Fruit fly (Drosophila melanogaster) whole organism, prepupa: Measurements from ENCODE around the gene CG8138.
A peak's percentile ranks its signal among the peaks of the same experiment; 100 is the strongest.

Source experiments
- Blimp-1 ChIP-seq: fragments of 200-800 bp; sonication (Bioruptor generic); optimal IDR thresholded peaks from 3 replicates; lab custom pipeline; 2017; ENCODE audit warnings: missing biosample characterization, missing genetic modification characterization, mild to moderate bottlenecking, moderate library complexity, missing genetic modification reagents
- CG10631 ChIP-seq: fragments of 200-800 bp; sonication (Bioruptor generic); optimal IDR thresholded peaks from 2 replicates; lab custom pipeline; 2016; ENCODE audit warnings: missing biosample characterization, missing genetic modification characterization
- CG10669 ChIP-seq: fragments of 200-800 bp; sonication (Bioruptor generic); optimal IDR thresholded peaks from 3 replicates; lab custom pipeline; 2018; ENCODE audit warnings: missing biosample characterization, mild to moderate bottlenecking, missing genetic modification characterization, moderate library complexity
- CG11762 ChIP-seq: fragments of 200-800 bp; sonication (Bioruptor generic); optimal IDR thresholded peaks from 3 replicates; lab custom pipeline; 2016; ENCODE audit warnings: missing biosample characterization, missing genetic modification characterization; ENCODE audit not compliant: insufficient read depth
- CG11902 ChIP-seq: fragments of 200-800 bp; sonication (Bioruptor generic); optimal IDR thresholded peaks from 3 replicates; lab custom pipeline; 2016; ENCODE audit warnings: missing biosample characterization, missing genetic modification characterization
- CG15336 ChIP-seq: fragments of 200-800 bp; sonication (Bioruptor generic); IDR thresholded peaks from 2 replicates; pipeline ENCODE4 v1.3.6; 2022; ENCODE audit warnings: missing biosample characterization, missing genetic modification characterization
- CG1621 ChIP-seq: fragments of 200-800 bp; sonication (Bioruptor generic); optimal IDR thresholded peaks from 3 replicates; lab custom pipeline; 2018; ENCODE audit warnings: missing biosample characterization, mild to moderate bottlenecking, missing genetic modification characterization
- CG16779 ChIP-seq: fragments of 200-800 bp; sonication (Bioruptor generic); optimal IDR thresholded peaks from 3 replicates; lab custom pipeline; 2017; ENCODE audit warnings: missing biosample characterization, mild to moderate bottlenecking, missing genetic modification characterization
- CG3032 ChIP-seq: fragments of 200-800 bp; optimal IDR thresholded peaks from 2 replicates; lab custom pipeline; 2019; ENCODE audit warnings: missing biosample characterization, mild to moderate bottlenecking, missing genetic modification characterization, moderate library complexity
- CG31627 ChIP-seq: fragments of 200-800 bp; sonication (Bioruptor generic); optimal IDR thresholded peaks from 3 replicates; lab custom pipeline; 2016; ENCODE audit warnings: missing biosample characterization, missing genetic modification characterization
- CG34406 ChIP-seq: fragments of 200-800 bp; sonication (Bioruptor generic); optimal IDR thresholded peaks from 3 replicates; lab custom pipeline; 2016; ENCODE audit warnings: missing biosample characterization, missing genetic modification characterization
- CG4318 ChIP-seq: fragments of 200-800 bp; sonication (Bioruptor generic); optimal IDR thresholded peaks from 3 replicates; lab custom pipeline; 2017; ENCODE audit warnings: missing biosample characterization, mild to moderate bottlenecking, missing genetic modification characterization
- CG6276 ChIP-seq: fragments of 200-800 bp; sonication (Bioruptor generic); optimal IDR thresholded peaks from 2 replicates; lab custom pipeline; 2017; ENCODE audit warnings: missing biosample characterization, mild to moderate bottlenecking, missing genetic modification characterization
- CG6792 ChIP-seq: fragments of 200-800 bp; sonication (Bioruptor generic); optimal IDR thresholded peaks from 3 replicates; lab custom pipeline; 2016; ENCODE audit warnings: missing biosample characterization, missing genetic modification characterization
- CG6808 ChIP-seq: fragments of 200-800 bp; sonication (Bioruptor generic); optimal IDR thresholded peaks from 3 replicates; lab custom pipeline; 2017; ENCODE audit warnings: missing biosample characterization, missing genetic modification characterization, mild to moderate bottlenecking, moderate library complexity, missing genetic modification reagents
- CG6854 ChIP-seq: fragments of 200-800 bp; sonication (Bioruptor generic); optimal IDR thresholded peaks from 2 replicates; lab custom pipeline; 2017; ENCODE audit warnings: missing biosample characterization, mild to moderate bottlenecking, missing genetic modification characterization
- CG7368 ChIP-seq: fragments of 200-800 bp; sonication (Bioruptor generic); optimal IDR thresholded peaks from 3 replicates; lab custom pipeline; 2016; ENCODE audit warnings: missing biosample characterization, missing genetic modification characterization
- CG8119 ChIP-seq: fragments of 200-800 bp; sonication (Bioruptor generic); IDR thresholded peaks from 3 replicates; pipeline ENCODE4 v1.3.6; 2022; ENCODE audit warnings: missing biosample characterization, missing genetic modification characterization
- CG8319 ChIP-seq: fragments of 200-800 bp; sonication (Bioruptor generic); optimal IDR thresholded peaks from 3 replicates; lab custom pipeline; 2016; ENCODE audit warnings: missing biosample characterization, missing genetic modification characterization
- CG9139 ChIP-seq: fragments of 200-800 bp; sonication (Bioruptor generic); optimal IDR thresholded peaks from 3 replicates; lab custom pipeline; 2017; ENCODE audit warnings: missing biosample characterization, mild to moderate bottlenecking, missing genetic modification characterization
- Eip75B ChIP-seq: fragments of 200-800 bp; sonication (Bioruptor generic); optimal IDR thresholded peaks from 3 replicates; lab custom pipeline; 2016; ENCODE audit warnings: missing biosample characterization, missing genetic modification characterization
- Eip78C ChIP-seq: fragments of 200-800 bp; sonication (Bioruptor generic); peaks from one replicate; lab custom pipeline; 2016; ENCODE audit warnings: missing biosample characterization, missing genetic modification characterization
- Eip93F ChIP-seq: fragments of 200-800 bp; sonication (Bioruptor generic); optimal IDR thresholded peaks from 2 replicates; lab custom pipeline; 2016; ENCODE audit warnings: missing biosample characterization, mild to moderate bottlenecking, missing genetic modification characterization
- Ets21C ChIP-seq: fragments of 200-800 bp; sonication (Bioruptor generic); optimal IDR thresholded peaks from 3 replicates; lab custom pipeline; 2016; ENCODE audit warnings: missing biosample characterization, missing genetic modification characterization
- Ets96B ChIP-seq: fragments of 200-800 bp; optimal IDR thresholded peaks from 2 replicates; lab custom pipeline; 2019; ENCODE audit warnings: missing biosample characterization, mild to moderate bottlenecking, missing genetic modification characterization, moderate library complexity
- Gug ChIP-seq: fragments of 200-800 bp; sonication (Bioruptor generic); IDR thresholded peaks from 2 replicates; pipeline ENCODE4 v1.3.6; 2022; ENCODE audit warnings: missing biosample characterization, missing genetic modification characterization
- Hr38 ChIP-seq: sonication (Bioruptor generic); optimal IDR thresholded peaks from 2 replicates; lab custom pipeline; 2016; ENCODE audit warnings: missing biosample characterization, missing genetic modification characterization
- Hr39 ChIP-seq: fragments of 200-800 bp; sonication (Bioruptor generic); optimal IDR thresholded peaks from 2 replicates; lab custom pipeline; 2016; ENCODE audit warnings: missing biosample characterization, missing genetic modification characterization
- Hr4 ChIP-seq: fragments of 200-800 bp; sonication (Bioruptor generic); optimal IDR thresholded peaks from 3 replicates; lab custom pipeline; 2016; ENCODE audit warnings: missing biosample characterization, missing genetic modification characterization
- Lpt ChIP-seq: fragments of 200-800 bp; sonication (Bioruptor generic); optimal IDR thresholded peaks from 3 replicates; lab custom pipeline; 2016; ENCODE audit warnings: missing biosample characterization, missing genetic modification characterization
- Met ChIP-seq: fragments of 200-800 bp; sonication (Bioruptor generic); optimal IDR thresholded peaks from 3 replicates; lab custom pipeline; 2016; ENCODE audit warnings: missing biosample characterization, missing genetic modification characterization
- OdsH ChIP-seq: fragments of 200-800 bp; sonication (Bioruptor generic); optimal IDR thresholded peaks from 3 replicates; lab custom pipeline; 2016; ENCODE audit warnings: missing biosample characterization, missing genetic modification characterization
- Sox102F ChIP-seq: fragments of 200-800 bp; sonication (Bioruptor generic); optimal IDR thresholded peaks from 2 replicates; lab custom pipeline; 2016; ENCODE audit warnings: missing biosample characterization, mild to moderate bottlenecking, missing genetic modification characterization
- Sox14 ChIP-seq: fragments of 200-800 bp; sonication (Bioruptor generic); optimal IDR thresholded peaks from 3 replicates; lab custom pipeline; 2016; ENCODE audit warnings: missing biosample characterization, missing genetic modification characterization
- Sox15 ChIP-seq: fragments of 200-800 bp; sonication (Bioruptor generic); optimal IDR thresholded peaks from 3 replicates; lab custom pipeline; 2016; ENCODE audit warnings: missing biosample characterization, missing genetic modification characterization
- achi ChIP-seq: fragments of 200-800 bp; sonication (Bioruptor generic); optimal IDR thresholded peaks from 3 replicates; lab custom pipeline; 2016; ENCODE audit warnings: missing biosample characterization, missing genetic modification characterization
- acj6 ChIP-seq: fragments of 200-800 bp; sonication (Bioruptor generic); optimal IDR thresholded peaks from 3 replicates; lab custom pipeline; 2016; ENCODE audit warnings: missing biosample characterization, missing genetic modification characterization
- cyc ChIP-seq: fragments of 200-800 bp; sonication (Bioruptor generic); optimal IDR thresholded peaks from 3 replicates; lab custom pipeline; 2016; ENCODE audit warnings: missing biosample characterization, missing genetic modification characterization
- dac ChIP-seq: fragments of 200-800 bp; sonication (Bioruptor generic); optimal IDR thresholded peaks from 2 replicates; lab custom pipeline; 2017; ENCODE audit warnings: missing biosample characterization, mild to moderate bottlenecking, missing genetic modification characterization
- dsx ChIP-seq: fragments of 200-800 bp; optimal IDR thresholded peaks from 3 replicates; lab custom pipeline; 2019; ENCODE audit warnings: missing biosample characterization, mild to moderate bottlenecking, missing genetic modification characterization, moderate library complexity; ENCODE audit not compliant: poor library complexity, severe bottlenecking
- eg ChIP-seq: fragments of 200-800 bp; sonication (Bioruptor generic); IDR thresholded peaks from 3 replicates; pipeline ENCODE4 v1.3.6; 2022; ENCODE audit warnings: missing biosample characterization, missing genetic modification characterization
- esn ChIP-seq: fragments of 200-800 bp; sonication (Bioruptor generic); optimal IDR thresholded peaks from 2 replicates; lab custom pipeline; 2016; ENCODE audit warnings: missing biosample characterization, mild to moderate bottlenecking, missing genetic modification characterization, moderate library complexity
- fd59A ChIP-seq: fragments of 200-800 bp; sonication (Bioruptor generic); optimal IDR thresholded peaks from 2 replicates; lab custom pipeline; 2017; ENCODE audit warnings: missing biosample characterization, mild to moderate bottlenecking, missing genetic modification characterization, missing genetic modification reagents
- fkh ChIP-seq: fragments of 200-800 bp; sonication (Bioruptor generic); optimal IDR thresholded peaks from 3 replicates; lab custom pipeline; 2017; ENCODE audit warnings: missing biosample characterization, mild to moderate bottlenecking, missing genetic modification characterization, moderate library complexity
- lz ChIP-seq: fragments of 200-800 bp; sonication (Bioruptor generic); optimal IDR thresholded peaks from 3 replicates; lab custom pipeline; 2016; ENCODE audit warnings: missing biosample characterization, missing genetic modification characterization
- net ChIP-seq: fragments of 200-800 bp; sonication (Bioruptor generic); optimal IDR thresholded peaks from 3 replicates; lab custom pipeline; 2016; ENCODE audit warnings: missing biosample characterization, missing genetic modification characterization
- pdm3 ChIP-seq: fragments of 200-800 bp; sonication (Bioruptor generic); optimal IDR thresholded peaks from 3 replicates; lab custom pipeline; 2016; ENCODE audit warnings: missing biosample characterization, missing genetic modification characterization
- spab ChIP-seq: fragments of 200-800 bp; sonication (Bioruptor generic); optimal IDR thresholded peaks from 2 replicates; lab custom pipeline; 2017; ENCODE audit warnings: missing biosample characterization, mild to moderate bottlenecking, missing genetic modification characterization, missing genetic modification reagents
- topi ChIP-seq: fragments of 200-800 bp; sonication (Bioruptor generic); optimal IDR thresholded peaks from 3 replicates; lab custom pipeline; 2016; ENCODE audit warnings: missing biosample characterization, missing genetic modification characterization
- vri ChIP-seq: fragments of 200-800 bp; sonication (Bioruptor generic); optimal IDR thresholded peaks from 3 replicates; lab custom pipeline; 2016; ENCODE audit warnings: missing biosample characterization, mild to moderate bottlenecking, missing genetic modification characterization

Gene CG8138

dm6 chr3R:13214347-13214746, 33.2 kb downstream of the CG8138 start, which contains the start of gene CG8483:
Gene CG8483 (minus strand): TSS chr3R:13214465.
- TF ChIP-seq CG10631: no peak
- TF ChIP-seq topi: no peak
- no peak for TF ChIP-seq achi
- TF ChIP-seq Gug (GFP tag; lab: Robert Waterston, UW): no peak
- no peak for TF ChIP-seq Sox14 (GFP tag; lab: Kevin White, UChicago)
- peak; percentile 4 for TF ChIP-seq fkh (GFP tag; lab: Kevin White, UChicago)
- no peak for TF ChIP-seq Hr39 (GFP tag; lab: Kevin White, UChicago)
- TF ChIP-seq lz: no peak

dm6 chr3R:13215100-13215499, 34.0 kb downstream of the CG8138 start:
- TF ChIP-seq CG10631 (peak; percentile 23), vri (GFP tag; lab: Kevin White, UChicago) (no peak), CG9139 (GFP tag; lab: Kevin White, UChicago) (peak; percentile 36), lz (peak; percentile 10), CG7368 (GFP tag; lab: Kevin White, UChicago) (peak; percentile 12), pdm3 (GFP tag; lab: Kevin White, UChicago) (peak; percentile 14), acj6 (GFP tag; lab: Kevin White, UChicago) (peak; percentile 21), Lpt (GFP tag; lab: Kevin White, UChicago) (no peak), Sox102F (GFP tag; lab: Kevin White, UChicago) (no peak), eg (GFP tag; lab: Robert Waterston, UW) (no peak), Met (peak; percentile 16), esn (GFP tag; lab: Kevin White, UChicago) (peak; percentile 47), CG31627 (GFP tag; lab: Kevin White, UChicago) (no peak), Blimp-1 (GFP tag; lab: Kevin White, UChicago) (no peak), dsx (peak; percentile 49), CG6808 (GFP tag; lab: Kevin White, UChicago) (peak; percentile 52), Hr38 (GFP tag; lab: Kevin White, UChicago) (no peak), fd59A (GFP tag; lab: Kevin White, UChicago) (peak; percentile 37), achi (peak; percentile 50), CG6792 (peak; percentile 57), CG8319 (GFP tag; lab: Kevin White, UChicago) (peak; percentile 17), CG6276 (GFP tag; lab: Kevin White, UChicago) (no peak), CG15336 (GFP tag; lab: Robert Waterston, UW) (no peak), spab (GFP tag; lab: Kevin White, UChicago) (peak; percentile 51), CG34406 (GFP tag; lab: Kevin White, UChicago) (peak; percentile 56), Sox15 (GFP tag; lab: Kevin White, UChicago) (no peak), CG1621 (no peak), Ets96B (tag; lab: Kevin White, UChicago) (peak; percentile 61), Ets21C (GFP tag; lab: Kevin White, UChicago) (no peak), CG11902 (GFP tag; lab: Kevin White, UChicago) (peak; percentile 15), CG10669 (GFP tag; lab: Kevin White, UChicago) (peak; percentile 68), CG4318 (GFP tag; lab: Kevin White, UChicago) (no peak), OdsH (GFP tag; lab: Kevin White, UChicago) (peak; percentile 34), Sox14 (GFP tag; lab: Kevin White, UChicago) (no peak), CG16779 (tag; lab: Kevin White, UChicago) (no peak), CG6854 (no peak), Eip75B (GFP tag; lab: Kevin White, UChicago) (peak; percentile 19), dac (no peak), Eip93F (GFP tag; lab: Kevin White, UChicago) (no peak), cyc (GFP tag; lab: Kevin White, UChicago) (peak; percentile 25), Eip78C (GFP tag; lab: Kevin White, UChicago) (peak; percentile 89), CG11762 (no peak), CG8119 (0 out of 3 replicates have a peak, but pooled peaks have one; percentile 14), Hr4 (GFP tag; lab: Kevin White, UChicago) (no peak), net (GFP tag; lab: Kevin White, UChicago) (peak; percentile 22), CG3032 (tag; lab: Kevin White, UChicago) (peak; percentile 65)
